Worm (Caenorhabditis elegans) whole organism, L2 larva: ENCODE measurements around the gene arrd-18.

Experiments used
- ZK546.5 ChIP-seq: sonication (generic microtip); optimal IDR thresholded peaks from 2 replicates; lab custom pipeline; 2017; ENCODE audit warnings: missing biosample characterization, missing genetic modification characterization
- ceh-82 ChIP-seq: fragments of 150-350 bp; optimal IDR thresholded peaks from 2 replicates; lab custom pipeline; 2014; ENCODE audit warnings: missing biosample characterization, missing genetic modification characterization
- fos-1 ChIP-seq: fragments of 150-350 bp; optimal IDR thresholded peaks from 2 replicates; lab custom pipeline; 2014; ENCODE audit warnings: missing biosample characterization, missing genetic modification characterization
- gmeb-1 ChIP-seq: fragments of 150-350 bp; optimal IDR thresholded peaks from 2 replicates; lab custom pipeline; 2014; ENCODE audit warnings: missing biosample characterization, missing genetic modification characterization
- lin-11 ChIP-seq: fragments of 150-350 bp; sonication (generic microtip); optimal IDR thresholded peaks from 2 replicates; lab custom pipeline; 2014; ENCODE audit warnings: missing biosample characterization, missing genetic modification characterization, inconsistent platforms, mixed read lengths
- lin-13 ChIP-seq: fragments of 150-350 bp; optimal IDR thresholded peaks from 2 replicates; lab custom pipeline; 2014; ENCODE audit warnings: missing biosample characterization, missing genetic modification reagents, missing genetic modification characterization
- lin-39 ChIP-seq: fragments of 150-350 bp; optimal IDR thresholded peaks from 2 replicates; lab custom pipeline; 2014; ENCODE audit warnings: missing biosample characterization, missing genetic modification reagents, missing genetic modification characterization
- mbf-1 ChIP-seq: sonication (generic microtip); optimal IDR thresholded peaks from 2 replicates; lab custom pipeline; 2017; ENCODE audit warnings: missing biosample characterization, missing genetic modification characterization
- nhr-12 ChIP-seq: fragments of 150-350 bp; optimal IDR thresholded peaks from 2 replicates; lab custom pipeline; 2014; ENCODE audit warnings: missing biosample characterization, missing genetic modification characterization
- nhr-129 ChIP-seq: fragments of 150-350 bp; optimal IDR thresholded peaks from 2 replicates; lab custom pipeline; 2014; ENCODE audit warnings: missing biosample characterization, missing genetic modification characterization
- nhr-77 ChIP-seq: fragments of 150-350 bp; optimal IDR thresholded peaks from 2 replicates; lab custom pipeline; 2014; ENCODE audit warnings: missing biosample characterization, missing genetic modification characterization
- snpc-4 ChIP-seq: fragments of 150-350 bp; optimal IDR thresholded peaks from 2 replicates; lab custom pipeline; 2014; ENCODE audit warnings: missing biosample characterization, missing genetic modification characterization
- unc-39 ChIP-seq: fragments of 150-350 bp; optimal IDR thresholded peaks from 2 replicates; lab custom pipeline; 2014; ENCODE audit warnings: missing biosample characterization, missing genetic modification characterization
- ztf-11 ChIP-seq: sonication (generic microtip); optimal IDR thresholded peaks from 2 replicates; lab custom pipeline; 2017; ENCODE audit warnings: missing biosample characterization, missing genetic modification characterization

ce11 chrV:3297764-3298163 lies 14.2 kb downstream of the arrd-18 start, which contains the start of gene srx-122:
- TF ChIP-seq nhr-129 (tag; lab: Kevin White, UChicago) (no peak), lin-13 (no peak), fos-1 (tag; lab: Kevin White, UChicago) (no peak), ZK546.5 (tag; lab: Kevin White, UChicago) (no peak), lin-11 (tag; lab: Kevin White, UChicago) (no peak), mbf-1 (tag; lab: Kevin White, UChicago) (no peak), gmeb-1 (tag; lab: Kevin White, UChicago) (no peak), snpc-4 (tag; lab: Kevin White, UChicago) (no peak), nhr-12 (tag; lab: Kevin White, UChicago) (no peak), lin-39 (tag; lab: Kevin White, UChicago) (no peak), unc-39 (no peak), ceh-82 (no peak), nhr-77 (tag; lab: Kevin White, UChicago) (no peak), ztf-11 (tag; lab: Kevin White, UChicago) (no peak)
